Worm (Caenorhabditis elegans) whole organism, late embryonic: Measurements from ENCODE around the gene smk-1.

ENCODE experiments used
- F13H6.1 ChIP-seq: sonication (generic microtip); optimal IDR thresholded peaks from 2 replicates; lab custom pipeline; 2016; ENCODE audit warnings: missing genetic modification characterization, missing compliant biosample characterization
- ceh-18 ChIP-seq: sonication (generic microtip); optimal IDR thresholded peaks from 2 replicates; lab custom pipeline; 2016; ENCODE audit warnings: missing genetic modification characterization, missing compliant biosample characterization
- ceh-30 ChIP-seq: fragments of 150-350 bp; optimal IDR thresholded peaks from 2 replicates; lab custom pipeline; 2014; ENCODE audit warnings: missing biosample characterization, missing genetic modification characterization
- ceh-9 ChIP-seq: sonication (generic microtip); optimal IDR thresholded peaks from 2 replicates; lab custom pipeline; 2016; ENCODE audit warnings: mild to moderate bottlenecking, missing genetic modification characterization, inconsistent platforms, missing compliant biosample characterization
- dve-1 ChIP-seq: sonication (generic microtip); optimal IDR thresholded peaks from 2 replicates; lab custom pipeline; 2017; ENCODE audit warnings: antibody characterized with exemption, mild to moderate bottlenecking, missing genetic modification characterization, missing compliant biosample characterization
- elt-2 ChIP-seq: sonication (generic microtip); optimal IDR thresholded peaks from 2 replicates; lab custom pipeline; 2016; ENCODE audit warnings: missing genetic modification reagents, missing genetic modification characterization, missing compliant biosample characterization
- fkh-10 ChIP-seq: fragments of 150-350 bp; optimal IDR thresholded peaks from 2 replicates; lab custom pipeline; 2014; ENCODE audit warnings: missing biosample characterization, missing genetic modification reagents, missing genetic modification characterization
- lin-11 ChIP-seq: fragments of 200-800 bp; sonication (Bioruptor generic); optimal IDR thresholded peaks from 2 replicates; lab custom pipeline; 2018; ENCODE audit warnings: mild to moderate bottlenecking, missing genetic modification characterization, missing compliant biosample characterization
- nfya-1 ChIP-seq: sonication (generic microtip); optimal IDR thresholded peaks from 2 replicates; lab custom pipeline; 2017; ENCODE audit warnings: missing genetic modification characterization, mild to moderate bottlenecking, missing compliant biosample characterization, antibody characterized with exemption, moderate library complexity
- npax-4 ChIP-seq: sonication (generic microtip); optimal IDR thresholded peaks from 2 replicates; lab custom pipeline; 2016; ENCODE audit warnings: missing genetic modification characterization, missing compliant biosample characterization
- pag-3 ChIP-seq: sonication (generic microtip); optimal IDR thresholded peaks from 2 replicates; lab custom pipeline; 2016; ENCODE audit warnings: missing compliant biosample characterization, missing genetic modification characterization, borderline replicate concordance
- tbx-2 ChIP-seq: sonication (generic microtip); optimal IDR thresholded peaks from 2 replicates; lab custom pipeline; 2016; ENCODE audit warnings: missing genetic modification characterization, missing compliant biosample characterization

ce11 chrV:8635575-8635974 is 28.0 kb downstream of the smk-1 start, which contains the start of gene oac-29:
- TF ChIP-seq pag-3 (tag; lab: Kevin White, UChicago): no peak
- TF ChIP-seq dve-1 (tag; lab: Kevin White, UChicago): no peak
- TF ChIP-seq ceh-9 (tag; lab: Kevin White, UChicago): no peak
- no peak for TF ChIP-seq ceh-30 (tag; lab: Kevin White, UChicago)
- TF ChIP-seq tbx-2 (tag; lab: Kevin White, UChicago): no peak
- no peak for TF ChIP-seq F13H6.1 (tag; lab: Kevin White, UChicago)
- no peak for TF ChIP-seq ceh-18 (tag; lab: Kevin White, UChicago)
- TF ChIP-seq elt-2 (tag; lab: Kevin White, UChicago): no peak
- no peak for TF ChIP-seq npax-4 (tag; lab: Kevin White, UChicago)
- no peak for TF ChIP-seq fkh-10 (GFP tag; lab: Kevin White, UChicago)
- TF ChIP-seq nfya-1: no peak
- no peak for TF ChIP-seq lin-11 (tag; lab: Kevin White, UChicago)
